Worm (Caenorhabditis elegans) whole organism, L4 larva: ENCODE measurements around the gene nas-21.

ENCODE experiments used
- ama-1 ChIP-seq: fragments of 150-350 bp; optimal IDR thresholded peaks from 2 replicates; lab custom pipeline; 2014; ENCODE audit warnings: inconsistent platforms, mixed read lengths
- attf-4 ChIP-seq: sonication (generic microtip); optimal IDR thresholded peaks from 3 replicates; lab custom pipeline; 2017; ENCODE audit warnings: missing biosample characterization, missing genetic modification characterization
- fkh-10 ChIP-seq: fragments of 150-350 bp; optimal IDR thresholded peaks from 2 replicates; lab custom pipeline; 2014; ENCODE audit warnings: missing biosample characterization, missing genetic modification reagents, missing genetic modification characterization
- fos-1 ChIP-seq: fragments of 150-350 bp; optimal IDR thresholded peaks from 2 replicates; lab custom pipeline; 2014; ENCODE audit warnings: missing biosample characterization, missing genetic modification characterization
- hlh-30 ChIP-seq: sonication (generic microtip); optimal IDR thresholded peaks from 2 replicates; lab custom pipeline; 2017; ENCODE audit warnings: antibody characterized with exemption, mild to moderate bottlenecking, missing genetic modification characterization, missing compliant biosample characterization; ENCODE audit not compliant: insufficient read depth
- jun-1 ChIP-seq: fragments of 150-350 bp; optimal IDR thresholded peaks from 2 replicates; lab custom pipeline; 2014; ENCODE audit warnings: missing biosample characterization, missing genetic modification reagents, missing genetic modification characterization
- nhr-11 ChIP-seq: fragments of 150-350 bp; optimal IDR thresholded peaks from 2 replicates; lab custom pipeline; 2014; ENCODE audit warnings: missing biosample characterization, missing genetic modification characterization
- nhr-111 ChIP-seq: fragments of 200-800 bp; sonication (Bioruptor generic); optimal IDR thresholded peaks from 2 replicates; lab custom pipeline; 2018; ENCODE audit warnings: mild to moderate bottlenecking, missing genetic modification characterization, missing compliant biosample characterization
- nhr-28 ChIP-seq: fragments of 150-350 bp; optimal IDR thresholded peaks from 2 replicates; lab custom pipeline; 2014; ENCODE audit warnings: missing biosample characterization, missing genetic modification characterization
- nhr-6 ChIP-seq: fragments of 150-350 bp; optimal IDR thresholded peaks from 2 replicates; lab custom pipeline; 2014; ENCODE audit warnings: missing biosample characterization, missing genetic modification characterization
- tag-97 ChIP-seq: fragments of 200-800 bp; sonication (Bioruptor generic); IDR thresholded peaks from 2 replicates; pipeline ENCODE4 v1.3.6; 2022; ENCODE audit warnings: missing genetic modification characterization, missing compliant biosample characterization
- unc-62 ChIP-seq, 3 experiments: fragments of 150-350 bp in 1 of 3; sonication (generic microtip); optimal IDR thresholded peaks in 2 of 3; peaks in 1 of 3; 1 replicate in 1 of 3; 2 replicates in 2 of 3; lab custom pipeline; 2014 to 2017; ENCODE audit warnings: missing biosample characterization in 3 of 3, missing genetic modification characterization in 3 of 3, missing genetic modification reagents in 3 of 3, missing genotype in 1 of 3
- zag-1 ChIP-seq: fragments of 150-350 bp; optimal IDR thresholded peaks from 2 replicates; lab custom pipeline; 2014; ENCODE audit warnings: missing biosample characterization, missing genetic modification characterization

ce11 chrV:11438464-11438863 is 33.9 kb upstream of the nas-21 start, which contains the start of gene dmsr-1:
- TF ChIP-seq nhr-11 (tag; lab: Kevin White, UChicago), result no peak
- TF ChIP-seq fkh-10 (GFP tag; lab: Kevin White, UChicago), result no peak
- TF ChIP-seq nhr-28 (tag; lab: Kevin White, UChicago), result no peak
- no peak for TF ChIP-seq nhr-6
- no peak for TF ChIP-seq nhr-111 (GFP tag; lab: Kevin White, UChicago)
- TF ChIP-seq zag-1 (tag; lab: Kevin White, UChicago), result no peak
- no peak for TF ChIP-seq tag-97 (GFP tag; lab: Robert Waterston, UW)
- no peak for TF ChIP-seq jun-1
- no peak for TF ChIP-seq fos-1
- no peak for TF ChIP-seq hlh-30 (tag; lab: Kevin White, UChicago)
- no peak for TF ChIP-seq ama-1 (lab: Kevin White, UChicago)
- no peak for TF ChIP-seq unc-62 (GFP tag; optimal IDR thresholded peaks at IDR 0.05 in 1 of 2; lab: Kevin White, UChicago)
- no peak for TF ChIP-seq unc-62 (tag; optimal IDR thresholded peaks at IDR 0.05; lab: Kevin White, UChicago)
- TF ChIP-seq attf-4 (tag; lab: Kevin White, UChicago), result no peak
